Worm (Caenorhabditis elegans): ENCODE data around the gene F13D12.8.

- TF ChIP-seq T23F11.4 (GFP tag; optimal IDR thresholded peaks at IDR 0.05) (no peak), ets-4 (tag; optimal IDR thresholded peaks at IDR 0.05) (no peak), ama-1 (optimal IDR thresholded peaks at IDR 0.05) (no peak), ceh-9 (tag; optimal IDR thresholded peaks at IDR 0.05) (no peak), ceh-45 (GFP tag; IDR thresholded peaks at IDR 0.05) (no peak), pha-4 (tag; optimal IDR thresholded peaks at IDR 0.05) (no peak), pag-3 (tag; optimal IDR thresholded peaks at IDR 0.05; ENCODE audit: borderline replicate concordance) (no peak), elt-4 (tag; optimal IDR thresholded peaks at IDR 0.05) (no peak), hlh-15 (tag; optimal IDR thresholded peaks at IDR 0.05) (no peak), ceh-19 (GFP tag; optimal IDR thresholded peaks at IDR 0.05) (no peak), rnt-1 (tag; optimal IDR thresholded peaks at IDR 0.05) (no peak), ceh-30 (tag; optimal IDR thresholded peaks at IDR 0.05) (no peak)
These were observed 1.5 kb upstream of the F13D12.8 start for ce11 chrII:11733850-11734249.
